Fruit fly (Drosophila melanogaster) whole organism, embryonic: ENCODE data around the gene CG11267.

ENCODE experiments used
- Abd-B ChIP-seq: fragments of 200-800 bp; sonication (Bioruptor generic); optimal IDR thresholded peaks from 2 replicates; lab custom pipeline; 2018; ENCODE audit warnings: missing biosample characterization, mild to moderate bottlenecking, missing genetic modification characterization, moderate library complexity
- CG10267 ChIP-seq: fragments of 200-800 bp; sonication (Bioruptor generic); optimal IDR thresholded peaks from 2 replicates; lab custom pipeline; 2018; ENCODE audit warnings: missing biosample characterization, mild to moderate bottlenecking, missing genetic modification characterization, moderate library complexity
- CG11398 ChIP-seq: fragments of 200-800 bp; sonication (Bioruptor generic); optimal IDR thresholded peaks from 2 replicates; lab custom pipeline; 2016; ENCODE audit warnings: missing biosample characterization, missing genetic modification characterization
- CG12104 ChIP-seq: fragments of 200-800 bp; sonication (Bioruptor generic); optimal IDR thresholded peaks from 3 replicates; lab custom pipeline; 2016; ENCODE audit warnings: missing biosample characterization, missing genetic modification characterization
- CG12391 ChIP-seq: fragments of 200-800 bp; sonication (Bioruptor generic); optimal IDR thresholded peaks from 3 replicates; lab custom pipeline; 2018; ENCODE audit warnings: missing biosample characterization, mild to moderate bottlenecking, missing genetic modification characterization, moderate library complexity
- CG12659 ChIP-seq: fragments of 200-800 bp; sonication (Bioruptor generic); optimal IDR thresholded peaks from 3 replicates; lab custom pipeline; 2017; ENCODE audit warnings: mild to moderate bottlenecking, missing biosample characterization, missing genetic modification reagents, missing genetic modification characterization
- CG12769 ChIP-seq: fragments of 200-800 bp; sonication (Bioruptor generic); optimal IDR thresholded peaks from 2 replicates; lab custom pipeline; 2019; ENCODE audit warnings: missing biosample characterization, mild to moderate bottlenecking, missing genetic modification characterization, moderate library complexity
- CG13424 ChIP-seq: fragments of 200-800 bp; sonication (Bioruptor generic); optimal IDR thresholded peaks from 2 replicates; lab custom pipeline; 2019; ENCODE audit warnings: missing biosample characterization, mild to moderate bottlenecking, missing genetic modification characterization, moderate library complexity
- CG15601 ChIP-seq: fragments of 200-800 bp; sonication (Bioruptor generic); optimal IDR thresholded peaks from 3 replicates; lab custom pipeline; 2019; ENCODE audit warnings: missing biosample characterization, mild to moderate bottlenecking, missing genetic modification characterization, moderate library complexity
- CG1603 ChIP-seq: fragments of 200-800 bp; sonication (Bioruptor generic); optimal IDR thresholded peaks from 2 replicates; lab custom pipeline; 2019; ENCODE audit warnings: missing biosample characterization, mild to moderate bottlenecking, missing genetic modification characterization, moderate library complexity
- CG18262 ChIP-seq: fragments of 200-800 bp; optimal IDR thresholded peaks from 3 replicates; lab custom pipeline; 2019; ENCODE audit warnings: missing biosample characterization, mild to moderate bottlenecking, missing genetic modification characterization, moderate library complexity
- CG18764 ChIP-seq: fragments of 200-800 bp; sonication (Bioruptor generic); optimal IDR thresholded peaks from 3 replicates; lab custom pipeline; 2016; ENCODE audit warnings: missing biosample characterization, missing genetic modification characterization
- CG2712 ChIP-seq: fragments of 200-800 bp; optimal IDR thresholded peaks from 3 replicates; lab custom pipeline; 2019; ENCODE audit warnings: missing biosample characterization, mild to moderate bottlenecking, missing genetic modification characterization, moderate library complexity
- CG30403 ChIP-seq: fragments of 200-800 bp; sonication (Bioruptor generic); optimal IDR thresholded peaks from 3 replicates; lab custom pipeline; 2016; ENCODE audit warnings: missing biosample characterization, missing genetic modification characterization
- CG31388 ChIP-seq: fragments of 200-800 bp; sonication (Bioruptor generic); optimal IDR thresholded peaks from 2 replicates; lab custom pipeline; 2016; ENCODE audit warnings: missing biosample characterization, missing genetic modification characterization
- CG3281 ChIP-seq: fragments of 200-800 bp; sonication (Bioruptor generic); optimal IDR thresholded peaks from 3 replicates; lab custom pipeline; 2017; ENCODE audit warnings: missing biosample characterization, mild to moderate bottlenecking, missing genetic modification characterization
- CG34376 ChIP-seq: fragments of 200-800 bp; sonication (Bioruptor generic); optimal IDR thresholded peaks from 2 replicates; lab custom pipeline; 2018; ENCODE audit warnings: missing biosample characterization, mild to moderate bottlenecking, missing genetic modification characterization
- CG3995 ChIP-seq: fragments of 200-800 bp; sonication (Bioruptor generic); optimal IDR thresholded peaks from 3 replicates; lab custom pipeline; 2016; ENCODE audit warnings: missing biosample characterization, missing genetic modification characterization
- CG5953 ChIP-seq: fragments of 200-800 bp; sonication (Bioruptor generic); IDR thresholded peaks from 2 replicates; pipeline ENCODE4 v1.3.6; 2022; ENCODE audit warnings: missing biosample characterization, missing genetic modification characterization
- CG7556 ChIP-seq: fragments of 200-800 bp; sonication (Bioruptor generic); optimal IDR thresholded peaks from 2 replicates; lab custom pipeline; 2017; ENCODE audit warnings: missing biosample characterization, mild to moderate bottlenecking, missing genetic modification characterization
- CG7839 ChIP-seq: fragments of 200-800 bp; sonication (Bioruptor generic); optimal IDR thresholded peaks from 3 replicates; lab custom pipeline; 2018; ENCODE audit warnings: missing biosample characterization, mild to moderate bottlenecking, missing genetic modification characterization, moderate library complexity
- CG8281 ChIP-seq: fragments of 200-800 bp; sonication (Bioruptor generic); optimal IDR thresholded peaks from 2 replicates; lab custom pipeline; 2018; ENCODE audit warnings: missing biosample characterization, mild to moderate bottlenecking, missing genetic modification characterization, moderate library complexity
- CG9727 ChIP-seq: fragments of 200-800 bp; sonication (Bioruptor generic); optimal IDR thresholded peaks from 3 replicates; lab custom pipeline; 2017; ENCODE audit warnings: missing biosample characterization, mild to moderate bottlenecking, missing genetic modification characterization
- CG9932 ChIP-seq: fragments of 200-800 bp; sonication (Bioruptor generic); IDR thresholded peaks from 2 replicates; pipeline ENCODE4 v1.3.6; 2022; ENCODE audit warnings: missing biosample characterization, missing genetic modification characterization
- CTCF ChIP-seq: fragments of 200-800 bp; sonication (Bioruptor generic); optimal IDR thresholded peaks from 2 replicates; lab custom pipeline; 2017; ENCODE audit warnings: missing biosample characterization, mild to moderate bottlenecking, missing genetic modification characterization, moderate library complexity
- CrebB ChIP-seq: fragments of 200-800 bp; sonication (Bioruptor generic); optimal IDR thresholded peaks from 3 replicates; lab custom pipeline; 2018; ENCODE audit warnings: missing biosample characterization, mild to moderate bottlenecking, missing genetic modification characterization
- D19A ChIP-seq: fragments of 200-800 bp; optimal IDR thresholded peaks from 3 replicates; lab custom pipeline; 2019; ENCODE audit warnings: missing biosample characterization, mild to moderate bottlenecking, missing genetic modification characterization, moderate library complexity
- Doc2 ChIP-seq: fragments of 200-800 bp; sonication (Bioruptor generic); IDR thresholded peaks from 2 replicates; pipeline ENCODE4 v1.3.6; 2022; ENCODE audit warnings: missing biosample characterization, missing genetic modification characterization
- Fer2 ChIP-seq: fragments of 200-800 bp; sonication (Bioruptor generic); optimal IDR thresholded peaks from 2 replicates; lab custom pipeline; 2018; ENCODE audit warnings: missing biosample characterization, mild to moderate bottlenecking, missing genetic modification characterization, moderate library complexity
- Hr3 ChIP-seq: fragments of 200-800 bp; sonication (Bioruptor generic); optimal IDR thresholded peaks from 3 replicates; lab custom pipeline; 2016; ENCODE audit warnings: missing biosample characterization, missing genetic modification characterization
- Hr39 ChIP-seq: fragments of >200 bp; optimal IDR thresholded peaks from 2 replicates; lab custom pipeline; 2017
- Lhr ChIP-seq: fragments of 200-800 bp; sonication (Bioruptor generic); optimal IDR thresholded peaks from 3 replicates; lab custom pipeline; 2017; ENCODE audit warnings: mild to moderate bottlenecking, missing biosample characterization, missing genetic modification reagents, missing genetic modification characterization
- Med ChIP-seq: fragments of 200-800 bp; sonication (Bioruptor generic); peaks from one replicate; lab custom pipeline; 2016; ENCODE audit warnings: missing biosample characterization, missing genetic modification characterization, mild to moderate bottlenecking, inconsistent platforms, moderate library complexity
- NC2β ChIP-seq: fragments of 200-800 bp; sonication (Bioruptor generic); optimal IDR thresholded peaks from 2 replicates; lab custom pipeline; 2016; ENCODE audit warnings: missing biosample characterization, missing genetic modification characterization
- NFAT ChIP-seq: fragments of 200-800 bp; sonication (Bioruptor generic); IDR thresholded peaks from 2 replicates; pipeline ENCODE4 v1.3.6; 2022; ENCODE audit warnings: missing biosample characterization, missing genetic modification characterization
- NK7.1 ChIP-seq: fragments of 200-800 bp; sonication (Bioruptor generic); optimal IDR thresholded peaks from 3 replicates; lab custom pipeline; 2016; ENCODE audit warnings: missing biosample characterization, missing genetic modification characterization
- Xbp1 ChIP-seq: fragments of 200-800 bp; sonication (Bioruptor generic); optimal IDR thresholded peaks from 3 replicates; lab custom pipeline; 2016; ENCODE audit warnings: missing biosample characterization, mild to moderate bottlenecking, missing genetic modification characterization
- amos ChIP-seq: fragments of 200-800 bp; sonication (Bioruptor generic); IDR thresholded peaks from 2 replicates; pipeline ENCODE4 v1.3.6; 2022; ENCODE audit warnings: missing biosample characterization, missing genetic modification characterization; ENCODE audit not compliant: partially characterized antibody
- bbx ChIP-seq: fragments of 200-800 bp; sonication (Bioruptor generic); IDR thresholded peaks from 2 replicates; pipeline ENCODE4 v1.3.6; 2022; ENCODE audit warnings: missing biosample characterization, missing genetic modification characterization; ENCODE audit not compliant: partially characterized antibody
- bcd ChIP-seq: fragments of 200-800 bp; sonication (Bioruptor generic); optimal IDR thresholded peaks from 2 replicates; lab custom pipeline; 2017; ENCODE audit warnings: missing biosample characterization, mild to moderate bottlenecking, missing genetic modification characterization
- dysf ChIP-seq: fragments of 200-800 bp; sonication (Bioruptor generic); IDR thresholded peaks from 3 replicates; pipeline ENCODE4 v1.3.6; 2022; ENCODE audit warnings: missing biosample characterization, missing genetic modification characterization
- gce ChIP-seq: fragments of 200-800 bp; sonication (Bioruptor generic); IDR thresholded peaks from 3 replicates; pipeline ENCODE4 v1.3.6; 2022; ENCODE audit warnings: missing biosample characterization, missing genetic modification characterization
- hbn ChIP-seq: fragments of 200-800 bp; sonication (Bioruptor generic); IDR thresholded peaks from 2 replicates; pipeline ENCODE4 v1.3.6; 2022; ENCODE audit warnings: missing biosample characterization, missing genetic modification characterization; ENCODE audit not compliant: partially characterized antibody
- ind ChIP-seq: fragments of 200-800 bp; sonication (Bioruptor generic); optimal IDR thresholded peaks from 3 replicates; lab custom pipeline; 2016; ENCODE audit warnings: missing biosample characterization, missing genetic modification characterization
- knrl ChIP-seq: fragments of 200-800 bp; sonication (Bioruptor generic); IDR thresholded peaks from 3 replicates; pipeline ENCODE4 v1.3.6; 2022; ENCODE audit warnings: missing biosample characterization, missing genetic modification characterization; ENCODE audit not compliant: partially characterized antibody
- nerfin-2 ChIP-seq: fragments of 200-800 bp; sonication (Bioruptor generic); IDR thresholded peaks from 2 replicates; pipeline ENCODE4 v1.3.6; 2022; ENCODE audit warnings: missing biosample characterization, missing genetic modification characterization; ENCODE audit not compliant: partially characterized antibody
- oc ChIP-seq: fragments of 200-800 bp; sonication (Bioruptor generic); optimal IDR thresholded peaks from 2 replicates; lab custom pipeline; 2018; ENCODE audit warnings: missing biosample characterization, mild to moderate bottlenecking, missing genetic modification characterization, moderate library complexity
- pb ChIP-seq: fragments of 200-800 bp; sonication (Bioruptor generic); optimal IDR thresholded peaks from 3 replicates; lab custom pipeline; 2016; ENCODE audit warnings: missing biosample characterization, missing genetic modification characterization
- row ChIP-seq: fragments of 200-800 bp; sonication (Bioruptor generic); IDR thresholded peaks from 3 replicates; pipeline ENCODE4 v1.3.6; 2022; ENCODE audit warnings: missing biosample characterization, missing genetic modification characterization

CG11267 gene

dm6 chr3L:13032085-13032914 is 16.4 kb downstream of the CG11267 start (continued):
- TF ChIP-seq bcd (peak; percentile 3), CG1603 (tag; lab: Kevin White, UChicago) (peak; percentile 51), CG30403 (peak; percentile 15), NFAT (GFP tag; lab: Robert Waterston, UW) (peak; percentile 31; the same call in 1 of the 2 replicates), CTCF (GFP tag; lab: Kevin White, UChicago) (peak; percentile 11), CG5953 (GFP tag; lab: Robert Waterston, UW) (no peak), CrebB (tag; lab: Kevin White, UChicago) (no peak), dysf (GFP tag; lab: Robert Waterston, UW) (0 out of 3 replicates have a peak, but pooled peaks have one; percentile 28), CG34376 (GFP tag; lab: Kevin White, UChicago) (no peak), CG18764 (GFP tag; lab: Kevin White, UChicago) (no peak), bbx (GFP tag; lab: Robert Waterston, UW) (0 out of 2 replicates have a peak, but pooled peaks have one; percentile 26), hbn (GFP tag; lab: Robert Waterston, UW) (no peak), NK7.1 (GFP tag; lab: Kevin White, UChicago) (no peak), Hr3 (GFP tag; lab: Kevin White, UChicago) (peak; percentile 16), Fer2 (tag; lab: Kevin White, UChicago) (no peak), Abd-B (GFP tag; lab: Kevin White, UChicago) (peak; percentile 21), amos (GFP tag; lab: Robert Waterston, UW) (peak; percentile 7; the same call in 1 of the 2 replicates), Lhr (GFP tag; lab: Kevin White, UChicago) (peak; percentile 4), CG12769 (tag; lab: Kevin White, UChicago) (peak; percentile 21), nerfin-2 (GFP tag; lab: Robert Waterston, UW) (no peak), CG12659 (GFP tag; lab: Kevin White, UChicago) (peak; percentile 29), ind (peak; percentile 6), CG2712 (tag; lab: Kevin White, UChicago) (peak; percentile 54), Xbp1 (no peak), CG7556 (GFP tag; lab: Kevin White, UChicago) (peak; percentile 57), D19A (tag; lab: Kevin White, UChicago) (peak; percentile 23), Hr39 (no peak), CG3281 (peak; percentile 1), knrl (GFP tag; lab: Robert Waterston, UW) (peak; percentile 29; the same call in 1 of the 3 replicates), CG8281 (tag; lab: Kevin White, UChicago) (peak; percentile 32), Doc2 (GFP tag; lab: Robert Waterston, UW) (no peak), oc (peak; percentile 80), CG31388 (GFP tag; lab: Kevin White, UChicago) (no peak), CG12391 (tag; lab: Kevin White, UChicago) (peak; percentile 53), Med (GFP tag; lab: Kevin White, UChicago) (peak; percentile 57), CG10267 (peak; percentile 37), gce (peak; percentile 61; the same call in 1 of the 3 replicates), CG11398 (peak; percentile 2), CG13424 (peak; percentile 10), CG12104 (GFP tag; lab: Kevin White, UChicago) (no peak), CG18262 (peak; percentile 71), CG7839 (peak; percentile 42), CG9727 (GFP tag; lab: Kevin White, UChicago) (peak; percentile 60), CG15601 (peak; percentile 93), CG3995 (GFP tag; lab: Kevin White, UChicago) (peak; percentile 96), NC2β (GFP tag; lab: Kevin White, UChicago) (peak; percentile 26), pb (GFP tag; lab: Kevin White, UChicago) (no peak), row (peak; percentile 54), CG9932 (GFP tag; lab: Robert Waterston, UW) (0 out of 2 replicates have a peak, but pooled peaks have one; percentile 5)
